Fruit fly (Drosophila melanogaster): Measurements from ENCODE around the gene CG14826.

CG14826 gene

dm6 chr3L:7234212-7234611 lies at the start of gene CG14826:
TSS of gene CG14826 (plus strand) at chr3L:7234512.
- TF ChIP-seq CG9948 (tag; optimal IDR thresholded peaks at IDR 0.05) (no peak), gl (tag; optimal IDR thresholded peaks at IDR 0.05) (no peak), D1 (tag; optimal IDR thresholded peaks at IDR 0.05) (no peak), Ets98B (GFP tag; IDR thresholded peaks at IDR 0.05) (no peak)

dm6 chr3L:7184739-7185488 lies 49.4 kb upstream of the CG14826 start:
- TF ChIP-seq Pif1B (GFP tag; optimal IDR thresholded peaks at IDR 0.05), result no peak
- no peak for TF ChIP-seq Snoo (tag; optimal IDR thresholded peaks at IDR 0.05)
- TF ChIP-seq gl (tag; optimal IDR thresholded peaks at IDR 0.05), result no peak
- peak; percentile 24 for TF ChIP-seq CG9948 (tag; optimal IDR thresholded peaks at IDR 0.05)
- TF ChIP-seq CG32121 (GFP tag; IDR thresholded peaks at IDR 0.05), result no peak
- no peak for TF ChIP-seq D1 (tag; optimal IDR thresholded peaks at IDR 0.05)
- TF ChIP-seq CG4496 (GFP tag; IDR thresholded peaks at IDR 0.05), result no peak
- TF ChIP-seq Ets98B (GFP tag; IDR thresholded peaks at IDR 0.05), result no peak
- no peak for TF ChIP-seq rn (GFP tag; IDR thresholded peaks at IDR 0.05)
- no peak for TF ChIP-seq EcR (GFP tag; optimal IDR thresholded peaks at IDR 0.05)
- no peak for TF ChIP-seq Pif1A (GFP tag; optimal IDR thresholded peaks at IDR 0.05)
- TF ChIP-seq CG8159 (tag; optimal IDR thresholded peaks at IDR 0.05), result peak; percentile 62
- no peak for TF ChIP-seq CG8301 (tag; optimal IDR thresholded peaks at IDR 0.05)
- no peak for TF ChIP-seq fd96Ca (GFP tag; IDR thresholded peaks at IDR 0.05)
- TF ChIP-seq CG10348 (GFP tag; IDR thresholded peaks at IDR 0.05), result no peak
- TF ChIP-seq CG34367 (tag; optimal IDR thresholded peaks at IDR 0.05), result peak; percentile 8
- peak; percentile 47 for TF ChIP-seq CG15710 (tag; optimal IDR thresholded peaks at IDR 0.05)
- TF ChIP-seq CG12605 (GFP tag; IDR thresholded peaks at IDR 0.05), result no peak
- TF ChIP-seq CG13204 (GFP tag; optimal IDR thresholded peaks at IDR 0.05), result no peak
- TF ChIP-seq CG17806 (tag; optimal IDR thresholded peaks at IDR 0.05), result peak; percentile 15
- no peak for TF ChIP-seq CG14655 (GFP tag; optimal IDR thresholded peaks at IDR 0.05)

- TF ChIP-seq CG13204 (GFP tag; optimal IDR thresholded peaks at IDR 0.05) (no peak), CG8159 (tag; optimal IDR thresholded peaks at IDR 0.05) (no peak), CG14655 (GFP tag; optimal IDR thresholded peaks at IDR 0.05) (no peak), CG17806 (tag; optimal IDR thresholded peaks at IDR 0.05) (no peak), CG32121 (GFP tag; IDR thresholded peaks at IDR 0.05) (no peak), CG10348 (GFP tag; IDR thresholded peaks at IDR 0.05) (no peak), rn (GFP tag; IDR thresholded peaks at IDR 0.05) (no peak), Pif1B (GFP tag; optimal IDR thresholded peaks at IDR 0.05) (no peak), D1 (tag; optimal IDR thresholded peaks at IDR 0.05) (no peak), CG34367 (tag; optimal IDR thresholded peaks at IDR 0.05) (no peak), CG15710 (tag; optimal IDR thresholded peaks at IDR 0.05) (no peak), Snoo (tag; optimal IDR thresholded peaks at IDR 0.05) (no peak), Pif1A (GFP tag; optimal IDR thresholded peaks at IDR 0.05) (no peak), Ets98B (GFP tag; IDR thresholded peaks at IDR 0.05) (no peak), CG4496 (GFP tag; IDR thresholded peaks at IDR 0.05) (no peak), EcR (GFP tag; optimal IDR thresholded peaks at IDR 0.05) (no peak), CG9948 (tag; optimal IDR thresholded peaks at IDR 0.05) (no peak), fd96Ca (GFP tag; IDR thresholded peaks at IDR 0.05) (no peak), CG8301 (tag; optimal IDR thresholded peaks at IDR 0.05) (no peak), CG12605 (GFP tag; IDR thresholded peaks at IDR 0.05) (no peak)
Observed at dm6 chr3L:7189668-7190200, 44.6 kb upstream of the CG14826 start, which contains the start of gene Dscam2. TSS of gene Dscam2 (minus strand) at chr3L:7189931.

dm6 chr3L:7190497-7190896 lies 43.8 kb upstream of the CG14826 start:
- no peak for TF ChIP-seq Ets98B (GFP tag; IDR thresholded peaks at IDR 0.05)
- TF ChIP-seq CG32121 (GFP tag; IDR thresholded peaks at IDR 0.05), result peak; percentile 61; the same call in 1 of the 2 replicates

dm6 chr3L:7191218-7191617 lies 43.1 kb upstream of the CG14826 start:
- no peak for TF ChIP-seq CG13204 (GFP tag; optimal IDR thresholded peaks at IDR 0.05)
- TF ChIP-seq CG4496 (GFP tag; IDR thresholded peaks at IDR 0.05), result 0 out of 3 replicates have a peak, but pooled peaks have one; percentile 48
- peak; percentile 52; the same call in 1 of the 3 replicates for TF ChIP-seq fd96Ca (GFP tag; IDR thresholded peaks at IDR 0.05)
- peak; percentile 32 for TF ChIP-seq CG8159 (tag; optimal IDR thresholded peaks at IDR 0.05)
- peak; percentile 45 for TF ChIP-seq CG14655 (GFP tag; optimal IDR thresholded peaks at IDR 0.05)
- TF ChIP-seq CG32121 (GFP tag; IDR thresholded peaks at IDR 0.05), result peak; percentile 54; the same call in 1 of the 2 replicates
- peak; percentile 24 for TF ChIP-seq CG8301 (tag; optimal IDR thresholded peaks at IDR 0.05)
- no peak for TF ChIP-seq CG10348 (GFP tag; IDR thresholded peaks at IDR 0.05)

dm6 chr3L:7238072-7238759 lies 3.9 kb downstream of the CG14826 start, which contains the start of the genes CG14829 and BHD:
TSS of gene CG14829 (minus strand) at chr3L:7238122.
TSS of gene BHD (plus strand) at chr3L:7238542.
- TF ChIP-seq CG4496 (GFP tag; IDR thresholded peaks at IDR 0.05) (no peak), Pif1A (GFP tag; optimal IDR thresholded peaks at IDR 0.05) (no peak), CG32121 (GFP tag; IDR thresholded peaks at IDR 0.05) (no peak), fd96Ca (GFP tag; IDR thresholded peaks at IDR 0.05) (no peak), CG9948 (tag; optimal IDR thresholded peaks at IDR 0.05) (no peak), Pif1B (GFP tag; optimal IDR thresholded peaks at IDR 0.05) (no peak), CG34367 (tag; optimal IDR thresholded peaks at IDR 0.05) (no peak), D1 (tag; optimal IDR thresholded peaks at IDR 0.05) (no peak), gl (tag; optimal IDR thresholded peaks at IDR 0.05) (no peak), CG17806 (tag; optimal IDR thresholded peaks at IDR 0.05) (no peak), CG14655 (GFP tag; optimal IDR thresholded peaks at IDR 0.05) (no peak)

All from whole organism, pupa.